Fruit fly (Drosophila melanogaster) whole organism, embryonic: Measurements from ENCODE around the gene CG7342.

ENCODE experiments used
- Awh ChIP-seq: fragments of 200-800 bp; sonication (Bioruptor generic); IDR thresholded peaks from 2 replicates; pipeline ENCODE4, ENCODE4 v1.3.6; 2022; ENCODE audit warnings: missing biosample characterization, missing genetic modification characterization
- CG11093 ChIP-seq: fragments of 200-800 bp; sonication (Bioruptor generic); IDR thresholded peaks from 3 replicates; pipeline ENCODE4 v1.3.6; 2022; ENCODE audit warnings: missing biosample characterization, missing genetic modification characterization
- CG12104 ChIP-seq: fragments of 200-800 bp; sonication (Bioruptor generic); optimal IDR thresholded peaks from 3 replicates; lab custom pipeline; 2016; ENCODE audit warnings: missing biosample characterization, missing genetic modification characterization
- CG1233 ChIP-seq: fragments of 200-800 bp; sonication (Bioruptor generic); optimal IDR thresholded peaks from 4 replicates; lab custom pipeline; 2018; ENCODE audit warnings: missing biosample characterization, mild to moderate bottlenecking, missing genetic modification characterization
- CG13296 ChIP-seq: fragments of 200-800 bp; sonication (Bioruptor generic); optimal IDR thresholded peaks from 3 replicates; lab custom pipeline; 2018; ENCODE audit warnings: missing biosample characterization, mild to moderate bottlenecking, missing genetic modification characterization
- CG17186 ChIP-seq: fragments of 200-800 bp; sonication (Bioruptor generic); optimal IDR thresholded peaks from 3 replicates; lab custom pipeline; 2017; ENCODE audit warnings: missing biosample characterization, missing genetic modification reagents, missing genetic modification characterization
- CG17568 ChIP-seq: fragments of 200-800 bp; sonication (Bioruptor generic); optimal IDR thresholded peaks from 2 replicates; lab custom pipeline; 2018; ENCODE audit warnings: missing biosample characterization, mild to moderate bottlenecking, missing genetic modification characterization, moderate library complexity
- CG2202 ChIP-seq: fragments of 200-800 bp; sonication (Bioruptor generic); optimal IDR thresholded peaks from 2 replicates; lab custom pipeline; 2018; ENCODE audit warnings: missing biosample characterization, mild to moderate bottlenecking, missing genetic modification characterization
- CG2678 ChIP-seq: fragments of 200-800 bp; sonication (Bioruptor generic); optimal IDR thresholded peaks from 3 replicates; lab custom pipeline; 2019; ENCODE audit warnings: missing biosample characterization, mild to moderate bottlenecking, missing genetic modification characterization, moderate library complexity
- CG30403 ChIP-seq: fragments of 200-800 bp; sonication (Bioruptor generic); optimal IDR thresholded peaks from 3 replicates; lab custom pipeline; 2016; ENCODE audit warnings: missing biosample characterization, missing genetic modification characterization
- CG31388 ChIP-seq: fragments of 200-800 bp; sonication (Bioruptor generic); optimal IDR thresholded peaks from 2 replicates; lab custom pipeline; 2016; ENCODE audit warnings: missing biosample characterization, missing genetic modification characterization
- CG3995 ChIP-seq: fragments of 200-800 bp; sonication (Bioruptor generic); optimal IDR thresholded peaks from 3 replicates; lab custom pipeline; 2016; ENCODE audit warnings: missing biosample characterization, missing genetic modification characterization
- CG8359 ChIP-seq: fragments of 200-800 bp; sonication (Bioruptor generic); optimal IDR thresholded peaks from 2 replicates; lab custom pipeline; 2017; ENCODE audit warnings: missing biosample characterization, mild to moderate bottlenecking, missing genetic modification characterization, borderline replicate concordance
- Camta ChIP-seq: fragments of 200-800 bp; sonication (Bioruptor generic); optimal IDR thresholded peaks from 2 replicates; lab custom pipeline; 2016; ENCODE audit warnings: missing biosample characterization, missing genetic modification characterization
- CkIIα-i1 ChIP-seq: fragments of 200-800 bp; sonication (Bioruptor generic); IDR thresholded peaks from 2 replicates; pipeline ENCODE4 v1.3.6; 2022; ENCODE audit warnings: missing biosample characterization, missing genetic modification characterization
- Dip3 ChIP-seq: fragments of 200-800 bp; sonication (Bioruptor generic); optimal IDR thresholded peaks from 3 replicates; lab custom pipeline; 2016; ENCODE audit warnings: missing biosample characterization, missing genetic modification characterization
- Ets65A ChIP-seq: fragments of 200-800 bp; sonication (Bioruptor generic); peaks from one replicate; lab custom pipeline; 2016; ENCODE audit warnings: missing biosample characterization, missing genetic modification characterization
- HLHmδ ChIP-seq: fragments of 200-800 bp; sonication (Bioruptor generic); optimal IDR thresholded peaks from 2 replicates; lab custom pipeline; 2018; ENCODE audit warnings: missing biosample characterization, mild to moderate bottlenecking, missing genetic modification characterization, moderate library complexity
- Lhr ChIP-seq: fragments of 200-800 bp; sonication (Bioruptor generic); optimal IDR thresholded peaks from 3 replicates; lab custom pipeline; 2017; ENCODE audit warnings: mild to moderate bottlenecking, missing biosample characterization, missing genetic modification reagents, missing genetic modification characterization
- MESR4 ChIP-seq: fragments of 200-800 bp; sonication (Bioruptor generic); optimal IDR thresholded peaks from 2 replicates; lab custom pipeline; 2018; ENCODE audit warnings: missing biosample characterization, mild to moderate bottlenecking, missing genetic modification characterization, moderate library complexity
- Max ChIP-seq: fragments of 200-800 bp; sonication (Bioruptor generic); optimal IDR thresholded peaks from 2 replicates; lab custom pipeline; 2016; ENCODE audit warnings: missing biosample characterization, mild to moderate bottlenecking, missing genetic modification characterization
- NFAT ChIP-seq: fragments of 200-800 bp; sonication (Bioruptor generic); IDR thresholded peaks from 2 replicates; pipeline ENCODE4 v1.3.6; 2022; ENCODE audit warnings: missing biosample characterization, missing genetic modification characterization
- Nf-YA ChIP-seq: fragments of 200-800 bp; sonication (Bioruptor generic); IDR thresholded peaks from 2 replicates; pipeline ENCODE4 v1.3.6; 2022; ENCODE audit warnings: missing biosample characterization, missing genetic modification characterization
- Oli ChIP-seq: fragments of 200-800 bp; sonication (Bioruptor generic); optimal IDR thresholded peaks from 2 replicates; lab custom pipeline; 2018; ENCODE audit warnings: missing biosample characterization, mild to moderate bottlenecking, missing genetic modification characterization, moderate library complexity
- Ptx1 ChIP-seq: fragments of 200-800 bp; sonication (Bioruptor generic); IDR thresholded peaks from 2 replicates; pipeline ENCODE4 v1.3.6; 2022; ENCODE audit warnings: missing biosample characterization, missing genetic modification characterization
- Tbp ChIP-seq: fragments of >200 bp; optimal IDR thresholded peaks from 2 replicates; lab custom pipeline; 2018; ENCODE audit warnings: missing biosample characterization, missing genetic modification characterization
- Usf ChIP-seq: fragments of 200-800 bp; sonication (Bioruptor generic); optimal IDR thresholded peaks from 2 replicates; lab custom pipeline; 2017; ENCODE audit warnings: missing genotype, missing biosample characterization, missing genetic modification characterization
- Vsx1 ChIP-seq: fragments of 200-800 bp; sonication (Bioruptor generic); optimal IDR thresholded peaks from 2 replicates; lab custom pipeline; 2017; ENCODE audit warnings: missing biosample characterization, mild to moderate bottlenecking, missing genetic modification characterization, missing genetic modification reagents
- al ChIP-seq: fragments of 200-800 bp; sonication (Bioruptor generic); IDR thresholded peaks from 2 replicates; pipeline ENCODE4 v1.3.6; 2022; ENCODE audit warnings: missing biosample characterization, missing genetic modification characterization
- amos ChIP-seq: fragments of 200-800 bp; sonication (Bioruptor generic); IDR thresholded peaks from 2 replicates; pipeline ENCODE4 v1.3.6; 2022; ENCODE audit warnings: missing biosample characterization, missing genetic modification characterization; ENCODE audit not compliant: partially characterized antibody
- ase ChIP-seq: fragments of 200-800 bp; sonication (Bioruptor generic); IDR thresholded peaks from 3 replicates; pipeline ENCODE4 v1.3.6; 2022; ENCODE audit warnings: missing biosample characterization, missing genetic modification characterization
- exex ChIP-seq: fragments of 200-800 bp; sonication (Bioruptor generic); optimal IDR thresholded peaks from 4 replicates; lab custom pipeline; 2018; ENCODE audit warnings: missing biosample characterization, mild to moderate bottlenecking, missing genetic modification characterization, moderate library complexity
- ftz-f1 ChIP-seq: fragments of 200-800 bp; sonication (Bioruptor generic); optimal IDR thresholded peaks from 2 replicates; lab custom pipeline; 2016; ENCODE audit warnings: missing biosample characterization, missing genetic modification characterization
- hbn ChIP-seq: fragments of 200-800 bp; sonication (Bioruptor generic); IDR thresholded peaks from 2 replicates; pipeline ENCODE4 v1.3.6; 2022; ENCODE audit warnings: missing biosample characterization, missing genetic modification characterization; ENCODE audit not compliant: partially characterized antibody
- ind ChIP-seq: fragments of 200-800 bp; sonication (Bioruptor generic); optimal IDR thresholded peaks from 3 replicates; lab custom pipeline; 2016; ENCODE audit warnings: missing biosample characterization, missing genetic modification characterization
- jumu ChIP-seq: fragments of 200-800 bp; sonication (Bioruptor generic); optimal IDR thresholded peaks from 3 replicates; lab custom pipeline; 2016; ENCODE audit warnings: missing biosample characterization, missing genetic modification characterization
- ken ChIP-seq: fragments of 200-800 bp; sonication (Bioruptor generic); IDR thresholded peaks from 3 replicates; pipeline ENCODE4 v1.3.6; 2022; ENCODE audit warnings: missing biosample characterization, missing genetic modification characterization
- lov ChIP-seq, 2 experiments: fragments of 200-800 bp in 1 of 2; fragments of >200 bp in 1 of 2; sonication (Bioruptor generic) in 1 of 2; IDR thresholded peaks in 1 of 2; optimal IDR thresholded peaks in 1 of 2; 2 replicates in 1 of 2; 3 replicates in 1 of 2; pipeline versions ENCODE4 v1.3.6 to Lab custom; 2017 to 2022; ENCODE audit warnings: missing biosample characterization in 1 of 2, missing genetic modification characterization in 1 of 2
- mirr ChIP-seq: fragments of 200-800 bp; sonication (Bioruptor generic); optimal IDR thresholded peaks from 3 replicates; lab custom pipeline; 2018; ENCODE audit warnings: missing biosample characterization, mild to moderate bottlenecking, missing genetic modification characterization
- nmo ChIP-seq: fragments of 200-800 bp; sonication (Bioruptor generic); optimal IDR thresholded peaks from 2 replicates; lab custom pipeline; 2018; ENCODE audit warnings: missing biosample characterization, mild to moderate bottlenecking, missing genetic modification characterization, moderate library complexity
- org-1 ChIP-seq: fragments of 200-800 bp; sonication (Bioruptor generic); optimal IDR thresholded peaks from 2 replicates; lab custom pipeline; 2017; ENCODE audit warnings: missing biosample characterization, missing genetic modification characterization
- p53 ChIP-seq: fragments of 200-800 bp; sonication (Bioruptor generic); optimal IDR thresholded peaks from 2 replicates; lab custom pipeline; 2016; ENCODE audit warnings: missing biosample characterization, missing genetic modification characterization
- pita ChIP-seq: fragments of 200-800 bp; sonication (Bioruptor generic); optimal IDR thresholded peaks from 2 replicates; lab custom pipeline; 2017; ENCODE audit warnings: missing biosample characterization, mild to moderate bottlenecking, missing genetic modification characterization
- pzg ChIP-seq: fragments of 200-800 bp; sonication (Bioruptor generic); optimal IDR thresholded peaks from 3 replicates; lab custom pipeline; 2018; ENCODE audit warnings: missing biosample characterization, mild to moderate bottlenecking, missing genetic modification characterization, moderate library complexity
- shn ChIP-seq: fragments of 200-800 bp; sonication (Bioruptor generic); optimal IDR thresholded peaks from 3 replicates; lab custom pipeline; 2016; ENCODE audit warnings: missing biosample characterization, missing genetic modification characterization
- sima ChIP-seq: fragments of 200-800 bp; sonication (Bioruptor generic); optimal IDR thresholded peaks from 2 replicates; lab custom pipeline; 2016; ENCODE audit warnings: missing biosample characterization, missing genetic modification characterization
- sqz ChIP-seq: fragments of 200-800 bp; sonication (Bioruptor generic); optimal IDR thresholded peaks from 3 replicates; lab custom pipeline; 2018; ENCODE audit warnings: missing biosample characterization, mild to moderate bottlenecking, missing genetic modification characterization
- sug ChIP-seq: fragments of 200-800 bp; optimal IDR thresholded peaks from 2 replicates; lab custom pipeline; 2019; ENCODE audit warnings: missing biosample characterization, mild to moderate bottlenecking, missing genetic modification characterization, moderate library complexity
- tap ChIP-seq: fragments of 200-800 bp; optimal IDR thresholded peaks from 3 replicates; lab custom pipeline; 2019; ENCODE audit warnings: missing biosample characterization, mild to moderate bottlenecking, missing genetic modification characterization, moderate library complexity
- trh ChIP-seq: fragments of 200-800 bp; sonication (Bioruptor generic); optimal IDR thresholded peaks from 2 replicates; lab custom pipeline; 2016; ENCODE audit warnings: missing biosample characterization, missing genetic modification characterization

CG7342 gene

dm6 chr3R:19648289-19648916, 45.2 kb downstream of the CG7342 start, which contains the start of the genes CG6195 and CG31220 (continued):
- TF ChIP-seq CG13296 (GFP tag; lab: Kevin White, UChicago) (no peak), Vsx1 (no peak), hbn (GFP tag; lab: Robert Waterston, UW) (peak; percentile 33; the same call in 1 of the 2 replicates), exex (tag; lab: Kevin White, UChicago) (no peak), CkIIα-i1 (GFP tag; lab: Robert Waterston, UW) (no peak), al (no peak), Max (no peak), CG31388 (GFP tag; lab: Kevin White, UChicago) (no peak), shn (GFP tag; lab: Kevin White, UChicago) (no peak), CG12104 (no peak), ken (GFP tag; lab: Robert Waterston, UW) (no peak), CG17186 (peak; percentile 14), Oli (tag; lab: Kevin White, UChicago) (no peak), tap (no peak), sima (GFP tag; lab: Kevin White, UChicago) (no peak), ase (GFP tag; lab: Robert Waterston, UW) (no peak), p53 (GFP tag; lab: Kevin White, UChicago) (no peak), NFAT (GFP tag; lab: Robert Waterston, UW) (peak; percentile 60; the same call in 1 of the 2 replicates), CG1233 (GFP tag; lab: Kevin White, UChicago) (no peak), HLHmδ (GFP tag; lab: Kevin White, UChicago) (no peak), nmo (GFP tag; lab: Kevin White, UChicago) (peak; percentile 42), CG2678 (tag; lab: Kevin White, UChicago) (no peak), CG11093 (no peak), trh (GFP tag; lab: Kevin White, UChicago) (no peak), Camta (GFP tag; lab: Kevin White, UChicago) (peak; percentile 23), sug (peak; percentile 12), CG17568 (GFP tag; lab: Kevin White, UChicago) (no peak), CG2202 (no peak), sqz (no peak), Lhr (GFP tag; lab: Kevin White, UChicago) (peak; percentile 40), Ptx1 (GFP tag; lab: Robert Waterston, UW) (no peak), Awh (GFP tag; lab: Robert Waterston, UW) (0 out of 2 replicates have a peak, but pooled peaks have one; percentile 20), ind (GFP tag; lab: Kevin White, UChicago) (no peak), mirr (GFP tag; lab: Kevin White, UChicago) (no peak), pzg (peak; percentile 70), Tbp (GFP tag; lab: Kevin White, UChicago) (no peak), ftz-f1 (no peak), MESR4 (GFP tag; lab: Kevin White, UChicago) (no peak), CG8359 (GFP tag; lab: Kevin White, UChicago) (no peak), lov (optimal IDR thresholded peaks at IDR 0.05; lab: Kevin White, UChicago) (no peak), lov (GFP tag; IDR thresholded peaks at IDR 0.05; lab: Robert Waterston, UW) (no peak), CG30403 (GFP tag; lab: Kevin White, UChicago) (peak; percentile 19), Nf-YA (0 out of 2 replicates have a peak, but pooled peaks have one; percentile 13), amos (GFP tag; lab: Robert Waterston, UW) (no peak; the same call in 1 of the 2 replicates), org-1 (GFP tag; lab: Kevin White, UChicago) (no peak), jumu (GFP tag; lab: Kevin White, UChicago) (no peak), CG3995 (GFP tag; lab: Kevin White, UChicago) (peak; percentile 32), Dip3 (GFP tag; lab: Kevin White, UChicago) (no peak), Usf (GFP tag; lab: Kevin White, UChicago) (no peak), pita (GFP tag; lab: Kevin White, UChicago) (no peak), Ets65A (GFP tag; lab: Kevin White, UChicago) (peak; percentile 62)
